Worm (Caenorhabditis elegans) whole organism, L4/young adult: ENCODE results near the gene fbxa-120.

Source experiments
- W03F9.2 ChIP-seq: fragments of 150-350 bp; optimal IDR thresholded peaks from 2 replicates; lab custom pipeline; 2014; ENCODE audit warnings: missing biosample characterization, missing genetic modification characterization
- dao-5 ChIP-seq: sonication (generic microtip); optimal IDR thresholded peaks from 2 replicates; lab custom pipeline; 2016; ENCODE audit warnings: missing genotype, missing genetic modification characterization, moderate library complexity, missing compliant biosample characterization
- him-1 ChIP-seq: sonication (generic microtip); optimal IDR thresholded peaks from 2 replicates; lab custom pipeline; 2016; ENCODE audit warnings: missing genotype, missing genetic modification reagents, missing genetic modification characterization, missing compliant biosample characterization

ce11 chrX:17330574-17330973, 28.1 kb downstream of the fbxa-120 start:
- TF ChIP-seq W03F9.2 (no peak), him-1 (tag; lab: Kevin White, UChicago) (no peak), dao-5 (no peak)
